Fruit fly (Drosophila melanogaster) whole organism: ENCODE measurements around the gene mib2.

ENCODE experiments used
- CG8478 ChIP-seq: fragments of >200 bp; optimal IDR thresholded peaks from 2 replicates; lab custom pipeline; 2018; ENCODE audit warnings: inconsistent platforms
- Dll ChIP-seq: fragments of >200 bp; optimal IDR thresholded peaks from 2 replicates; lab custom pipeline; 2017
- EcR ChIP-seq, 2 experiments: fragments of >200 bp; optimal IDR thresholded peaks; 2 replicates each; lab custom pipeline; 2017; ENCODE audit warnings: missing biosample characterization in 2 of 2, missing genetic modification characterization in 2 of 2, missing genetic modification reagents in 2 of 2
- pan ChIP-seq: fragments of >200 bp; optimal IDR thresholded peaks from 2 replicates; lab custom pipeline; 2017
- psq ChIP-seq: fragments of >200 bp; optimal IDR thresholded peaks from 2 replicates; lab custom pipeline; 2017
- usp ChIP-seq: fragments of >200 bp; optimal IDR thresholded peaks from 2 replicates; lab custom pipeline; 2017; ENCODE audit warnings: missing biosample characterization, missing genetic modification characterization, mixed read lengths

- TF ChIP-seq usp (GFP tag; lab: Kevin White, UChicago): no peak
- TF ChIP-seq pan (lab: Kevin White, UChicago): no peak
- no peak for TF ChIP-seq EcR (GFP tag; optimal IDR thresholded peaks at IDR 0.05; lab: Kevin White, UChicago)
- TF ChIP-seq Dll (lab: Kevin White, UChicago): no peak
- TF ChIP-seq psq (lab: Kevin White, UChicago): no peak
- no peak for TF ChIP-seq CG8478 (lab: Kevin White, UChicago)
Observed at dm6 chr2L:19037455-19037854, 3.2 kb downstream of the mib2 start.
